Fruit fly (Drosophila melanogaster) whole organism, embryonic: ENCODE data around the gene CG46465.

ENCODE experiments used
- Aef1 ChIP-seq: fragments of 200-800 bp; sonication (Bioruptor generic); IDR thresholded peaks from 3 replicates; pipeline ENCODE4 v1.3.6; 2022; ENCODE audit warnings: missing biosample characterization, missing genetic modification characterization
- B-H1 ChIP-seq: fragments of 200-800 bp; sonication (Bioruptor generic); IDR thresholded peaks from 3 replicates; pipeline ENCODE4 v1.3.6; 2022; ENCODE audit warnings: missing biosample characterization, missing genetic modification characterization
- B-H2 ChIP-seq: fragments of 200-800 bp; sonication (Bioruptor generic); optimal IDR thresholded peaks from 2 replicates; lab custom pipeline; 2018; ENCODE audit warnings: missing biosample characterization, mild to moderate bottlenecking, missing genetic modification characterization
- CG10267 ChIP-seq: fragments of 200-800 bp; sonication (Bioruptor generic); optimal IDR thresholded peaks from 2 replicates; lab custom pipeline; 2018; ENCODE audit warnings: missing biosample characterization, mild to moderate bottlenecking, missing genetic modification characterization, moderate library complexity
- CG11504 ChIP-seq: fragments of 200-800 bp; sonication (Bioruptor generic); optimal IDR thresholded peaks from 3 replicates; lab custom pipeline; 2019; ENCODE audit warnings: missing biosample characterization, mild to moderate bottlenecking, missing genetic modification characterization, moderate library complexity
- CG12219 ChIP-seq: fragments of 200-800 bp; sonication (Bioruptor generic); optimal IDR thresholded peaks from 3 replicates; lab custom pipeline; 2018; ENCODE audit warnings: missing biosample characterization, mild to moderate bottlenecking, missing genetic modification characterization
- CG1602 ChIP-seq: fragments of 200-800 bp; sonication (Bioruptor generic); optimal IDR thresholded peaks from 3 replicates; lab custom pipeline; 2016; ENCODE audit warnings: missing biosample characterization, missing genetic modification characterization
- CG17612 ChIP-seq: fragments of 200-800 bp; sonication (Bioruptor generic); IDR thresholded peaks from 2 replicates; pipeline ENCODE4 v1.3.6; 2022; ENCODE audit warnings: missing biosample characterization, missing genetic modification characterization
- CG2202 ChIP-seq: fragments of 200-800 bp; sonication (Bioruptor generic); optimal IDR thresholded peaks from 2 replicates; lab custom pipeline; 2018; ENCODE audit warnings: missing biosample characterization, mild to moderate bottlenecking, missing genetic modification characterization
- CG30403 ChIP-seq: fragments of 200-800 bp; sonication (Bioruptor generic); optimal IDR thresholded peaks from 3 replicates; lab custom pipeline; 2016; ENCODE audit warnings: missing biosample characterization, missing genetic modification characterization
- CG30431 ChIP-seq: fragments of 200-800 bp; sonication (Bioruptor generic); optimal IDR thresholded peaks from 2 replicates; lab custom pipeline; 2017; ENCODE audit warnings: missing biosample characterization, missing genetic modification characterization
- CG31224 ChIP-seq: fragments of 200-800 bp; sonication (Bioruptor generic); IDR thresholded peaks from 2 replicates; pipeline ENCODE4 v1.3.6; 2022; ENCODE audit warnings: missing biosample characterization, missing genetic modification characterization
- CG3407 ChIP-seq: fragments of 200-800 bp; sonication (Bioruptor generic); optimal IDR thresholded peaks from 2 replicates; lab custom pipeline; 2018; ENCODE audit warnings: missing biosample characterization, mild to moderate bottlenecking, missing genetic modification characterization
- CG6254 ChIP-seq: fragments of 200-800 bp; sonication (Bioruptor generic); optimal IDR thresholded peaks from 3 replicates; lab custom pipeline; 2017; ENCODE audit warnings: mild to moderate bottlenecking, missing biosample characterization, missing genetic modification reagents, missing genetic modification characterization
- CG7271 ChIP-seq: fragments of 200-800 bp; sonication (Bioruptor generic); optimal IDR thresholded peaks from 2 replicates; lab custom pipeline; 2018; ENCODE audit warnings: missing biosample characterization, mild to moderate bottlenecking, missing genetic modification characterization, moderate library complexity
- CG8290 ChIP-seq, 3 experiments: fragments of 200-800 bp; sonication (Bioruptor generic); optimal IDR thresholded peaks; 2 replicates each; lab custom pipeline; 2016 to 2019; ENCODE audit warnings: missing biosample characterization in 3 of 3, missing genetic modification characterization in 3 of 3, mild to moderate bottlenecking in 2 of 3, moderate library complexity in 1 of 3
- CG8388 ChIP-seq: fragments of 200-800 bp; sonication (Bioruptor generic); optimal IDR thresholded peaks from 2 replicates; lab custom pipeline; 2019; ENCODE audit warnings: missing biosample characterization, mild to moderate bottlenecking, missing genetic modification characterization, moderate library complexity
- CG9609 ChIP-seq: fragments of 200-800 bp; sonication (Bioruptor generic); optimal IDR thresholded peaks from 3 replicates; lab custom pipeline; 2016; ENCODE audit warnings: missing biosample characterization, missing genetic modification characterization
- CG9932 ChIP-seq: fragments of 200-800 bp; sonication (Bioruptor generic); IDR thresholded peaks from 2 replicates; pipeline ENCODE4 v1.3.6; 2022; ENCODE audit warnings: missing biosample characterization, missing genetic modification characterization
- CHES-1-like ChIP-seq: fragments of 200-800 bp; sonication (Bioruptor generic); optimal IDR thresholded peaks from 2 replicates; lab custom pipeline; 2016; ENCODE audit warnings: missing biosample characterization, missing genetic modification characterization
- D ChIP-seq, 2 experiments: fragments of 200-800 bp in 1 of 2; fragments of >200 bp in 1 of 2; sonication (Bioruptor generic) in 1 of 2; optimal IDR thresholded peaks; 2 replicates in 1 of 2; 3 replicates in 1 of 2; lab custom pipeline; 2017; ENCODE audit warnings: mild to moderate bottlenecking in 1 of 2, missing biosample characterization in 1 of 2, missing genetic modification characterization in 1 of 2, missing genetic modification reagents in 1 of 2
- Dip3 ChIP-seq: fragments of 200-800 bp; sonication (Bioruptor generic); optimal IDR thresholded peaks from 3 replicates; lab custom pipeline; 2016; ENCODE audit warnings: missing biosample characterization, missing genetic modification characterization
- Drgx ChIP-seq: fragments of 200-800 bp; sonication (Bioruptor generic); IDR thresholded peaks from 2 replicates; pipeline ENCODE4 v1.3.6; 2022; ENCODE audit warnings: missing biosample characterization, missing genetic modification characterization
- Fer3 ChIP-seq: fragments of 200-800 bp; sonication (Bioruptor generic); optimal IDR thresholded peaks from 2 replicates; lab custom pipeline; 2018; ENCODE audit warnings: missing biosample characterization, mild to moderate bottlenecking, missing genetic modification characterization, moderate library complexity
- H15 ChIP-seq: fragments of 200-800 bp; sonication (Bioruptor generic); IDR thresholded peaks from 3 replicates; pipeline ENCODE4 v1.3.6; 2022; ENCODE audit warnings: missing biosample characterization, missing genetic modification characterization
- PHDP ChIP-seq: fragments of 200-800 bp; sonication (Bioruptor generic); optimal IDR thresholded peaks from 3 replicates; lab custom pipeline; 2018; ENCODE audit warnings: missing biosample characterization, mild to moderate bottlenecking, missing genetic modification characterization, moderate library complexity
- Pdp1 ChIP-seq, 2 experiments: fragments of 200-800 bp; sonication (Bioruptor generic); optimal IDR thresholded peaks; 3 replicates each; lab custom pipeline; 2016; ENCODE audit warnings: missing biosample characterization in 2 of 2, missing genetic modification characterization in 2 of 2, mild to moderate bottlenecking in 1 of 2, moderate library complexity in 1 of 2
- bigmax ChIP-seq: fragments of 200-800 bp; sonication (Bioruptor generic); optimal IDR thresholded peaks from 2 replicates; lab custom pipeline; 2018; ENCODE audit warnings: missing biosample characterization, mild to moderate bottlenecking, missing genetic modification characterization
- cato ChIP-seq: fragments of 200-800 bp; sonication (Bioruptor generic); optimal IDR thresholded peaks from 2 replicates; lab custom pipeline; 2016; ENCODE audit warnings: missing biosample characterization, missing genetic modification characterization, borderline replicate concordance
- chif ChIP-seq, 2 experiments: fragments of 200-800 bp; sonication (Bioruptor generic); optimal IDR thresholded peaks; 3 replicates each; lab custom pipeline; 2016; ENCODE audit warnings: missing biosample characterization in 2 of 2, missing genetic modification characterization in 2 of 2
- danr ChIP-seq: fragments of 200-800 bp; sonication (Bioruptor generic); IDR thresholded peaks from 2 replicates; pipeline ENCODE4 v1.3.6; 2022; ENCODE audit warnings: missing biosample characterization, missing genetic modification characterization
- fd64A ChIP-seq: fragments of 200-800 bp; sonication (Bioruptor generic); optimal IDR thresholded peaks from 3 replicates; lab custom pipeline; 2018; ENCODE audit warnings: missing biosample characterization, mild to moderate bottlenecking, missing genetic modification characterization
- gcm2 ChIP-seq: fragments of 200-800 bp; sonication (Bioruptor generic); optimal IDR thresholded peaks from 2 replicates; lab custom pipeline; 2016; ENCODE audit warnings: missing biosample characterization, missing genetic modification characterization
- grau ChIP-seq: fragments of 200-800 bp; optimal IDR thresholded peaks from 3 replicates; lab custom pipeline; 2019; ENCODE audit warnings: missing biosample characterization, mild to moderate bottlenecking, missing genetic modification characterization, moderate library complexity
- gro ChIP-seq: fragments of 200-800 bp; sonication (Bioruptor generic); optimal IDR thresholded peaks from 2 replicates; lab custom pipeline; 2016; ENCODE audit warnings: missing biosample characterization, missing genetic modification characterization
- h ChIP-seq: fragments of >200 bp; optimal IDR thresholded peaks from 2 replicates; lab custom pipeline; 2017
- hbn ChIP-seq: fragments of 200-800 bp; sonication (Bioruptor generic); IDR thresholded peaks from 2 replicates; pipeline ENCODE4 v1.3.6; 2022; ENCODE audit warnings: missing biosample characterization, missing genetic modification characterization; ENCODE audit not compliant: partially characterized antibody
- ken ChIP-seq: fragments of 200-800 bp; sonication (Bioruptor generic); IDR thresholded peaks from 3 replicates; pipeline ENCODE4 v1.3.6; 2022; ENCODE audit warnings: missing biosample characterization, missing genetic modification characterization
- nau ChIP-seq: fragments of 200-800 bp; sonication (Bioruptor generic); optimal IDR thresholded peaks from 3 replicates; lab custom pipeline; 2017; ENCODE audit warnings: missing biosample characterization, mild to moderate bottlenecking, missing genetic modification characterization, missing genetic modification reagents
- nerfin-2 ChIP-seq: fragments of 200-800 bp; sonication (Bioruptor generic); IDR thresholded peaks from 2 replicates; pipeline ENCODE4 v1.3.6; 2022; ENCODE audit warnings: missing biosample characterization, missing genetic modification characterization; ENCODE audit not compliant: partially characterized antibody
- pzg ChIP-seq: fragments of 200-800 bp; sonication (Bioruptor generic); optimal IDR thresholded peaks from 3 replicates; lab custom pipeline; 2018; ENCODE audit warnings: missing biosample characterization, mild to moderate bottlenecking, missing genetic modification characterization, moderate library complexity
- scrt ChIP-seq: fragments of 200-800 bp; sonication (Bioruptor generic); optimal IDR thresholded peaks from 2 replicates; lab custom pipeline; 2018; ENCODE audit warnings: missing biosample characterization, mild to moderate bottlenecking, missing genetic modification characterization, moderate library complexity
- slbo ChIP-seq: fragments of 200-800 bp; sonication (Bioruptor generic); IDR thresholded peaks from 2 replicates; pipeline ENCODE4 v1.3.6; 2022; ENCODE audit warnings: missing biosample characterization, missing genetic modification characterization
- stc ChIP-seq: fragments of 200-800 bp; sonication (Bioruptor generic); IDR thresholded peaks from 2 replicates; pipeline ENCODE4 v1.3.6; 2022; ENCODE audit warnings: missing biosample characterization, missing genetic modification characterization
- tna ChIP-seq: fragments of 200-800 bp; sonication (Bioruptor generic); IDR thresholded peaks from 2 replicates; pipeline ENCODE4 v1.3.6; 2022; ENCODE audit warnings: missing biosample characterization, missing genetic modification characterization; ENCODE audit not compliant: partially characterized antibody
- vnd ChIP-seq: fragments of 200-800 bp; sonication (Bioruptor generic); IDR thresholded peaks from 3 replicates; pipeline ENCODE4 v1.3.6; 2022; ENCODE audit warnings: missing biosample characterization, missing genetic modification characterization; ENCODE audit not compliant: partially characterized antibody
- zen2 ChIP-seq: fragments of 200-800 bp; sonication (Bioruptor generic); IDR thresholded peaks from 3 replicates; pipeline ENCODE4 v1.3.6; 2022; ENCODE audit warnings: missing biosample characterization, missing genetic modification characterization; ENCODE audit not compliant: partially characterized antibody

CG46465 gene

dm6 chr2L:18987078-18987895 lies 5.0 kb upstream of the CG46465 start, which contains the start of the genes Swip-1 and EMC5 (continued):
- peak; percentile 30 for TF ChIP-seq CG1602 (GFP tag; lab: Kevin White, UChicago)
- TF ChIP-seq B-H2 (GFP tag; lab: Kevin White, UChicago) = peak; percentile 66
- TF ChIP-seq chif (GFP tag; optimal IDR thresholded peaks at IDR 0.05; lab: Kevin White, UChicago) = no peak
- no peak for TF ChIP-seq nau (GFP tag; lab: Kevin White, UChicago)
- TF ChIP-seq CG6254 = peak; percentile 19
- no peak for TF ChIP-seq fd64A (GFP tag; lab: Kevin White, UChicago)
- peak; percentile 62 for TF ChIP-seq CG8388 (GFP tag; lab: Kevin White, UChicago)
- TF ChIP-seq vnd (GFP tag; lab: Robert Waterston, UW) = peak; percentile 53; the same call in 1 of the 3 replicates
- no peak for TF ChIP-seq CG9609 (GFP tag; lab: Kevin White, UChicago)
- no peak for TF ChIP-seq H15 (GFP tag; lab: Robert Waterston, UW)
- TF ChIP-seq Fer3 (tag; lab: Kevin White, UChicago) = peak; percentile 44
- TF ChIP-seq tna (GFP tag; lab: Robert Waterston, UW) = peak; percentile 56; the same call in 1 of the 2 replicates
- no peak for TF ChIP-seq nerfin-2 (GFP tag; lab: Robert Waterston, UW)
- no peak for TF ChIP-seq D (optimal IDR thresholded peaks at IDR 0.05; lab: Kevin White, UChicago)
- peak; percentile 14 for TF ChIP-seq D (GFP tag; optimal IDR thresholded peaks at IDR 0.05; lab: Kevin White, UChicago)
- TF ChIP-seq Dip3 (GFP tag; lab: Kevin White, UChicago) = no peak
- peak; percentile 72 for TF ChIP-seq CG30403
- TF ChIP-seq gcm2 (GFP tag; lab: Kevin White, UChicago) = no peak
- TF ChIP-seq Pdp1 (GFP tag; optimal IDR thresholded peaks at IDR 0.05; lab: Kevin White, UChicago) = peak in 1 of 2 experiments; percentile 19
- peak; percentile 55 for TF ChIP-seq pzg (GFP tag; lab: Kevin White, UChicago)
- TF ChIP-seq cato (GFP tag; lab: Kevin White, UChicago) = peak; percentile 26
- TF ChIP-seq bigmax (GFP tag; lab: Kevin White, UChicago) = no peak
- 0 out of 2 replicates have a peak, but pooled peaks have one; percentile 11 for TF ChIP-seq CG31224 (GFP tag; lab: Robert Waterston, UW)
- peak; percentile 17; the same call in 1 of the 3 replicates for TF ChIP-seq B-H1 (GFP tag; lab: Robert Waterston, UW)
- no peak for TF ChIP-seq CG30431 (GFP tag; lab: Kevin White, UChicago)
- peak; percentile 43 for TF ChIP-seq CG8290 (GFP tag; optimal IDR thresholded peaks at IDR 0.05; lab: Kevin White, UChicago)
- peak; percentile 17 to 36 for TF ChIP-seq CG8290 (tag; optimal IDR thresholded peaks at IDR 0.05; lab: Kevin White, UChicago)
- TF ChIP-seq CG12219 = peak; percentile 11
- TF ChIP-seq CG11504 (tag; lab: Kevin White, UChicago) = peak; percentile 75
- peak; percentile 58; the same call in 2 of the 3 replicates for TF ChIP-seq Aef1 (GFP tag; lab: Robert Waterston, UW)
- TF ChIP-seq Drgx (GFP tag; lab: Robert Waterston, UW) = no peak
- TF ChIP-seq slbo = peak; percentile 85
- no peak for TF ChIP-seq danr (GFP tag; lab: Robert Waterston, UW)
- TF ChIP-seq CG9932 = peak; percentile 87
- no peak for TF ChIP-seq gro (GFP tag; lab: Kevin White, UChicago)
- TF ChIP-seq scrt = peak; percentile 33
- TF ChIP-seq CG2202 (tag; lab: Kevin White, UChicago) = no peak
- TF ChIP-seq PHDP (tag; lab: Kevin White, UChicago) = peak; percentile 62
- TF ChIP-seq h (lab: Kevin White, UChicago) = no peak
- peak; percentile 13 for TF ChIP-seq CG3407 (GFP tag; lab: Kevin White, UChicago)
- TF ChIP-seq stc = no peak
- TF ChIP-seq grau = peak; percentile 77
- TF ChIP-seq CG7271 (tag; lab: Kevin White, UChicago) = no peak
- peak; percentile 67; the same call in 2 of the 3 replicates for TF ChIP-seq ken
- peak; percentile 40; the same call in 1 of the 2 replicates for TF ChIP-seq hbn (GFP tag; lab: Robert Waterston, UW)
- TF ChIP-seq CG10267 = peak; percentile 75
- 0 out of 2 replicates have a peak, but pooled peaks have one; percentile 31 for TF ChIP-seq CG17612 (GFP tag; lab: Robert Waterston, UW)
- TF ChIP-seq zen2 = 0 out of 3 replicates have a peak, but pooled peaks have one; percentile 16
- no peak for TF ChIP-seq CHES-1-like (GFP tag; lab: Kevin White, UChicago)
